Fruit fly (Drosophila melanogaster) whole organism, pupa: ENCODE results near the gene MtnF.
A peak's percentile ranks its signal among the peaks of the same experiment; 100 is the strongest.

Experiments
- CG10348 ChIP-seq: fragments of 200-800 bp; sonication (Bioruptor generic); IDR thresholded peaks from 2 replicates; pipeline ENCODE4 v1.3.6; 2022; ENCODE audit warnings: missing biosample characterization, missing genetic modification characterization
- CG12605 ChIP-seq: fragments of 200-800 bp; sonication (Bioruptor generic); IDR thresholded peaks from 2 replicates; pipeline ENCODE4 v1.3.6; 2022; ENCODE audit warnings: missing biosample characterization, missing genetic modification characterization
- CG13204 ChIP-seq: fragments of 200-800 bp; sonication (Bioruptor generic); optimal IDR thresholded peaks from 2 replicates; lab custom pipeline; 2018; ENCODE audit warnings: missing biosample characterization, mild to moderate bottlenecking, missing genetic modification characterization, moderate library complexity
- CG14655 ChIP-seq: fragments of 200-800 bp; sonication (Bioruptor generic); optimal IDR thresholded peaks from 3 replicates; lab custom pipeline; 2017; ENCODE audit warnings: mild to moderate bottlenecking, missing biosample characterization, missing genetic modification reagents, missing genetic modification characterization
- CG15710 ChIP-seq: fragments of 200-800 bp; sonication (Bioruptor generic); optimal IDR thresholded peaks from 2 replicates; lab custom pipeline; 2018; ENCODE audit warnings: missing biosample characterization, mild to moderate bottlenecking, missing genetic modification characterization, moderate library complexity
- CG17806 ChIP-seq: fragments of 200-800 bp; sonication (Bioruptor generic); optimal IDR thresholded peaks from 2 replicates; lab custom pipeline; 2018; ENCODE audit warnings: missing biosample characterization, mild to moderate bottlenecking, missing genetic modification characterization, moderate library complexity
- CG32121 ChIP-seq: fragments of 200-800 bp; sonication (Bioruptor generic); IDR thresholded peaks from 2 replicates; pipeline ENCODE4 v1.3.6; 2022; ENCODE audit warnings: missing biosample characterization, missing genetic modification characterization
- CG4496 ChIP-seq: fragments of 200-800 bp; sonication (Bioruptor generic); IDR thresholded peaks from 3 replicates; pipeline ENCODE4 v1.3.6; 2022; ENCODE audit warnings: missing biosample characterization, missing genetic modification characterization
- CG8159 ChIP-seq: fragments of 200-800 bp; sonication (Bioruptor generic); optimal IDR thresholded peaks from 3 replicates; lab custom pipeline; 2018; ENCODE audit warnings: missing biosample characterization, mild to moderate bottlenecking, missing genetic modification characterization, moderate library complexity
- CG8301 ChIP-seq: fragments of 200-800 bp; sonication (Bioruptor generic); optimal IDR thresholded peaks from 2 replicates; lab custom pipeline; 2018; ENCODE audit warnings: missing biosample characterization, mild to moderate bottlenecking, missing genetic modification characterization
- EcR ChIP-seq: fragments of 200-800 bp; sonication (Bioruptor generic); optimal IDR thresholded peaks from 3 replicates; lab custom pipeline; 2019; ENCODE audit warnings: missing biosample characterization, missing genetic modification characterization, mild to moderate bottlenecking, moderate library complexity, missing genetic modification reagents
- Pif1B ChIP-seq: fragments of 200-800 bp; sonication (Bioruptor generic); optimal IDR thresholded peaks from 3 replicates; lab custom pipeline; 2016; ENCODE audit warnings: missing biosample characterization, missing genetic modification characterization
- rn ChIP-seq: fragments of 200-800 bp; sonication (Bioruptor generic); IDR thresholded peaks from 2 replicates; pipeline ENCODE4 v1.3.6; 2022; ENCODE audit warnings: missing biosample characterization, missing genetic modification characterization

- TF ChIP-seq Pif1B (GFP tag; lab: Kevin White, UChicago) (peak; percentile 10), EcR (GFP tag; lab: Kevin White, UChicago) (no peak), CG14655 (GFP tag; lab: Kevin White, UChicago) (peak; percentile 59), CG13204 (GFP tag; lab: Kevin White, UChicago) (no peak), CG15710 (tag; lab: Kevin White, UChicago) (no peak), CG17806 (peak; percentile 13), CG4496 (GFP tag; lab: Robert Waterston, UW) (peak; percentile 55; the same call in 2 of the 3 replicates), CG10348 (GFP tag; lab: Robert Waterston, UW) (no peak), CG8301 (tag; lab: Kevin White, UChicago) (peak; percentile 52), rn (GFP tag; lab: Robert Waterston, UW) (no peak), CG8159 (tag; lab: Kevin White, UChicago) (peak; percentile 8), CG12605 (peak; percentile 26; the same call in 1 of the 2 replicates), CG32121 (GFP tag; lab: Robert Waterston, UW) (peak; percentile 47; the same call in 1 of the 2 replicates)
These were observed 36.3 kb downstream of the MtnF start for dm6 chr3R:24598549-24599204.
